Worm (Caenorhabditis elegans): ENCODE data around the gene fbxc-45.
"Not testable (repeated sequence)": the region's sequence is repeated elsewhere in the genome, so short reads cannot be mapped to it uniquely, and the experiment has no call there.

DNA sequence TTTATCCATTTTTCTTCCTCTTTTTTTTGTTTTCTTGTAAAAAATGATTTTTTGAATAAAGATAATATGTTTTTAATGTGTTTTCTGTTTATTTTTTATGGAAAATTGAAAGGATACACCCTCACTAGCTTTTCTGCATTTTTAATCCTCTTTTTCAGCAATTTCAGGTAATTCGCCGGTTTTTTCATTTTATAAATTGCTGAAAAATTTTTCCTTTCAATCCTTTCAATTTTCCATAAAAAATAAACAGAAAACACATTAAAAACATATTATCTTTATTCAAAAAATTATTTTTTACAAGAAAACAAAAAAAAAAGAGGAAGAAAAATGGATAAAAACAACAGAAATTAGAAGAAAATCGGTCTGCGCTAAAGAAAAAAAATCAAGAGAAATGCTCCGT lies 4.3 kb downstream of the fbxc-45 start, which contains the start of gene Y54G2A.50:
- not testable (repeated sequence) for TF ChIP-seq ama-1 (optimal IDR thresholded peaks at IDR 0.05); tra-4 (tag; optimal IDR thresholded peaks at IDR 0.05); tbx-11 (GFP tag; IDR thresholded peaks at IDR 0.05); pes-1 (GFP tag; IDR thresholded peaks at IDR 0.05); ceh-13 (GFP tag; optimal IDR thresholded peaks at IDR 0.05); F13C5.2 (tag; optimal IDR thresholded peaks at IDR 0.05); flt-1 (GFP tag; IDR thresholded peaks at IDR 0.05); tbx-37 (GFP tag; conservative IDR thresholded peaks at IDR 0.05)

Measured in whole organism, early embryonic.